Fruit fly (Drosophila melanogaster) whole organism, embryonic: ENCODE results near the gene CG11839.

Source experiments
- Asciz ChIP-seq: fragments of 200-800 bp; sonication (Bioruptor generic); optimal IDR thresholded peaks from 2 replicates; lab custom pipeline; 2017; ENCODE audit warnings: missing biosample characterization, mild to moderate bottlenecking, missing genetic modification characterization, missing genetic modification reagents
- CG10321 ChIP-seq: fragments of 200-800 bp; sonication (Bioruptor generic); IDR thresholded peaks from 2 replicates; pipeline ENCODE4 v1.3.6; 2022; ENCODE audit warnings: missing biosample characterization, missing genetic modification characterization
- CG10431 ChIP-seq: fragments of 200-800 bp; sonication (Bioruptor generic); optimal IDR thresholded peaks from 3 replicates; lab custom pipeline; 2018; ENCODE audit warnings: missing biosample characterization, mild to moderate bottlenecking, missing genetic modification characterization
- CG10979 ChIP-seq: fragments of 200-800 bp; sonication (Bioruptor generic); optimal IDR thresholded peaks from 2 replicates; lab custom pipeline; 2018; ENCODE audit warnings: missing biosample characterization, mild to moderate bottlenecking, missing genetic modification characterization, moderate library complexity
- CG11398 ChIP-seq: fragments of 200-800 bp; sonication (Bioruptor generic); optimal IDR thresholded peaks from 2 replicates; lab custom pipeline; 2016; ENCODE audit warnings: missing biosample characterization, missing genetic modification characterization
- CG11560 ChIP-seq: fragments of 200-800 bp; sonication (Bioruptor generic); IDR thresholded peaks from 3 replicates; pipeline ENCODE4 v1.3.6; 2022; ENCODE audit warnings: missing biosample characterization, missing genetic modification characterization
- CG11696 ChIP-seq: fragments of 200-800 bp; sonication (Bioruptor generic); IDR thresholded peaks from 2 replicates; pipeline ENCODE4 v1.3.6; 2022; ENCODE audit warnings: missing biosample characterization, missing genetic modification characterization
- CG11723 ChIP-seq: fragments of 200-800 bp; sonication (Bioruptor generic); optimal IDR thresholded peaks from 2 replicates; lab custom pipeline; 2017; ENCODE audit warnings: missing biosample characterization, mild to moderate bottlenecking, missing genetic modification characterization
- CG1233 ChIP-seq: fragments of 200-800 bp; sonication (Bioruptor generic); optimal IDR thresholded peaks from 4 replicates; lab custom pipeline; 2018; ENCODE audit warnings: missing biosample characterization, mild to moderate bottlenecking, missing genetic modification characterization
- CG12391 ChIP-seq: fragments of 200-800 bp; sonication (Bioruptor generic); optimal IDR thresholded peaks from 3 replicates; lab custom pipeline; 2018; ENCODE audit warnings: missing biosample characterization, mild to moderate bottlenecking, missing genetic modification characterization, moderate library complexity
- CG12744 ChIP-seq: fragments of 200-800 bp; sonication (Bioruptor generic); optimal IDR thresholded peaks from 2 replicates; lab custom pipeline; 2016; ENCODE audit warnings: missing biosample characterization, missing genetic modification characterization
- CG13296 ChIP-seq: fragments of 200-800 bp; sonication (Bioruptor generic); optimal IDR thresholded peaks from 3 replicates; lab custom pipeline; 2018; ENCODE audit warnings: missing biosample characterization, mild to moderate bottlenecking, missing genetic modification characterization
- CG14965 ChIP-seq: fragments of 200-800 bp; sonication (Bioruptor generic); optimal IDR thresholded peaks from 2 replicates; lab custom pipeline; 2016; ENCODE audit warnings: missing biosample characterization, missing genetic modification characterization, borderline replicate concordance
- CG15514 ChIP-seq: fragments of 200-800 bp; sonication (Bioruptor generic); optimal IDR thresholded peaks from 3 replicates; lab custom pipeline; 2017; ENCODE audit warnings: missing biosample characterization, missing genetic modification characterization, mild to moderate bottlenecking, moderate library complexity, missing genetic modification reagents
- CG15601 ChIP-seq: fragments of 200-800 bp; sonication (Bioruptor generic); optimal IDR thresholded peaks from 3 replicates; lab custom pipeline; 2019; ENCODE audit warnings: missing biosample characterization, mild to moderate bottlenecking, missing genetic modification characterization, moderate library complexity
- CG15696 ChIP-seq: fragments of 200-800 bp; sonication (Bioruptor generic); optimal IDR thresholded peaks from 2 replicates; lab custom pipeline; 2019; ENCODE audit warnings: missing biosample characterization, mild to moderate bottlenecking, missing genetic modification characterization, moderate library complexity
- CG16815 ChIP-seq: fragments of 200-800 bp; sonication (Bioruptor generic); optimal IDR thresholded peaks from 3 replicates; lab custom pipeline; 2017; ENCODE audit warnings: missing biosample characterization, mild to moderate bottlenecking, missing genetic modification characterization
- CG16863 ChIP-seq: fragments of 200-800 bp; sonication (Bioruptor generic); optimal IDR thresholded peaks from 3 replicates; lab custom pipeline; 2016; ENCODE audit warnings: missing biosample characterization, missing genetic modification characterization
- CG17361 ChIP-seq: fragments of 200-800 bp; sonication (Bioruptor generic); IDR thresholded peaks from 3 replicates; pipeline ENCODE4 v1.3.6; 2022; ENCODE audit warnings: missing biosample characterization, missing genetic modification characterization
- CG18619 ChIP-seq: fragments of 200-800 bp; sonication (Bioruptor generic); optimal IDR thresholded peaks from 3 replicates; lab custom pipeline; 2017; ENCODE audit warnings: missing biosample characterization, mild to moderate bottlenecking, missing genetic modification characterization
- CG31224 ChIP-seq: fragments of 200-800 bp; sonication (Bioruptor generic); IDR thresholded peaks from 2 replicates; pipeline ENCODE4 v1.3.6; 2022; ENCODE audit warnings: missing biosample characterization, missing genetic modification characterization
- CG33213 ChIP-seq: fragments of 200-800 bp; sonication (Bioruptor generic); optimal IDR thresholded peaks from 3 replicates; lab custom pipeline; 2016; ENCODE audit warnings: missing biosample characterization, missing genetic modification characterization
- CG34376 ChIP-seq: fragments of 200-800 bp; sonication (Bioruptor generic); optimal IDR thresholded peaks from 2 replicates; lab custom pipeline; 2018; ENCODE audit warnings: missing biosample characterization, mild to moderate bottlenecking, missing genetic modification characterization
- CG8924 ChIP-seq: fragments of 200-800 bp; optimal IDR thresholded peaks from 3 replicates; lab custom pipeline; 2019; ENCODE audit warnings: missing biosample characterization, mild to moderate bottlenecking, missing genetic modification characterization, moderate library complexity
- CG9437 ChIP-seq: fragments of 200-800 bp; sonication (Bioruptor generic); optimal IDR thresholded peaks from 2 replicates; lab custom pipeline; 2018; ENCODE audit warnings: missing biosample characterization, mild to moderate bottlenecking, missing genetic modification characterization
- CoRest ChIP-seq: fragments of 200-800 bp; sonication (Bioruptor generic); optimal IDR thresholded peaks from 3 replicates; lab custom pipeline; 2018; ENCODE audit warnings: missing biosample characterization, mild to moderate bottlenecking, missing genetic modification characterization, moderate library complexity
- Fer1 ChIP-seq: fragments of 200-800 bp; sonication (Bioruptor generic); optimal IDR thresholded peaks from 2 replicates; lab custom pipeline; 2017; ENCODE audit warnings: missing biosample characterization, mild to moderate bottlenecking, missing genetic modification characterization
- Gug ChIP-seq: fragments of 200-800 bp; sonication (Bioruptor generic); IDR thresholded peaks from 4 replicates; pipeline ENCODE4 v1.3.6; 2022; ENCODE audit warnings: missing biosample characterization, missing genetic modification characterization
- H15 ChIP-seq: fragments of 200-800 bp; sonication (Bioruptor generic); IDR thresholded peaks from 3 replicates; pipeline ENCODE4 v1.3.6; 2022; ENCODE audit warnings: missing biosample characterization, missing genetic modification characterization
- Mrtf ChIP-seq: fragments of 200-800 bp; sonication (Bioruptor generic); IDR thresholded peaks from 3 replicates; pipeline ENCODE4 v1.3.6; 2022; ENCODE audit warnings: missing biosample characterization, missing genetic modification characterization
- Myb ChIP-seq: fragments of 200-800 bp; sonication (Bioruptor generic); optimal IDR thresholded peaks from 2 replicates; lab custom pipeline; 2016; ENCODE audit warnings: missing biosample characterization, missing genetic modification characterization
- NC2α ChIP-seq: fragments of 200-800 bp; sonication (Bioruptor generic); optimal IDR thresholded peaks from 2 replicates; lab custom pipeline; 2016; ENCODE audit warnings: missing biosample characterization, missing genetic modification characterization
- NC2β ChIP-seq: fragments of 200-800 bp; sonication (Bioruptor generic); optimal IDR thresholded peaks from 2 replicates; lab custom pipeline; 2016; ENCODE audit warnings: missing biosample characterization, missing genetic modification characterization
- Nf-YA ChIP-seq: fragments of 200-800 bp; sonication (Bioruptor generic); IDR thresholded peaks from 2 replicates; pipeline ENCODE4 v1.3.6; 2022; ENCODE audit warnings: missing biosample characterization, missing genetic modification characterization
- Ravus ChIP-seq: fragments of 200-800 bp; sonication (Bioruptor generic); IDR thresholded peaks from 2 replicates; pipeline ENCODE4 v1.3.6; 2022; ENCODE audit warnings: missing biosample characterization, missing genetic modification characterization
- Sin3A ChIP-seq: fragments of >200 bp; optimal IDR thresholded peaks from 2 replicates; lab custom pipeline; 2018
- Stat92E ChIP-seq, 3 experiments: fragments of >200 bp in 2 of 3; fragments of 200-800 bp in 1 of 3; sonication (Bioruptor generic) in 1 of 3; optimal IDR thresholded peaks; 2 replicates each; lab custom pipeline; 2017 to 2019; ENCODE audit warnings: missing biosample characterization in 3 of 3, missing genetic modification characterization in 3 of 3, mild to moderate bottlenecking in 1 of 3, moderate library complexity in 1 of 3
- Xbp1 ChIP-seq: fragments of 200-800 bp; sonication (Bioruptor generic); optimal IDR thresholded peaks from 3 replicates; lab custom pipeline; 2016; ENCODE audit warnings: missing biosample characterization, mild to moderate bottlenecking, missing genetic modification characterization
- ap ChIP-seq: fragments of 200-800 bp; sonication (Bioruptor generic); IDR thresholded peaks from 2 replicates; pipeline ENCODE4 v1.3.6; 2022; ENCODE audit warnings: missing biosample characterization, missing genetic modification characterization
- bab2 ChIP-seq: fragments of 200-800 bp; sonication (Bioruptor generic); optimal IDR thresholded peaks from 2 replicates; lab custom pipeline; 2016; ENCODE audit warnings: missing biosample characterization, missing genetic modification characterization
- br ChIP-seq: fragments of >200 bp; optimal IDR thresholded peaks from 2 replicates; lab custom pipeline; 2017
- cas ChIP-seq: fragments of 200-800 bp; sonication (Bioruptor generic); IDR thresholded peaks from 2 replicates; pipeline ENCODE4 v1.3.6; 2022; ENCODE audit warnings: missing biosample characterization, missing genetic modification characterization
- chif ChIP-seq, 2 experiments: fragments of 200-800 bp; sonication (Bioruptor generic); optimal IDR thresholded peaks; 3 replicates each; lab custom pipeline; 2016; ENCODE audit warnings: missing biosample characterization in 2 of 2, missing genetic modification characterization in 2 of 2
- dati ChIP-seq: fragments of 200-800 bp; sonication (Bioruptor generic); IDR thresholded peaks from 2 replicates; pipeline ENCODE4 v1.3.6; 2022; ENCODE audit warnings: missing biosample characterization, missing genetic modification characterization
- dpn ChIP-seq, 2 experiments: fragments of 200-800 bp; sonication (Bioruptor generic); optimal IDR thresholded peaks; 3 replicates each; lab custom pipeline; 2016; ENCODE audit warnings: missing biosample characterization in 2 of 2, missing genetic modification characterization in 2 of 2
- exex ChIP-seq: fragments of 200-800 bp; sonication (Bioruptor generic); optimal IDR thresholded peaks from 4 replicates; lab custom pipeline; 2018; ENCODE audit warnings: missing biosample characterization, mild to moderate bottlenecking, missing genetic modification characterization, moderate library complexity
- ken ChIP-seq: fragments of 200-800 bp; sonication (Bioruptor generic); IDR thresholded peaks from 3 replicates; pipeline ENCODE4 v1.3.6; 2022; ENCODE audit warnings: missing biosample characterization, missing genetic modification characterization
- odd ChIP-seq: fragments of 200-800 bp; sonication (Bioruptor generic); optimal IDR thresholded peaks from 2 replicates; lab custom pipeline; 2017; ENCODE audit warnings: missing biosample characterization, mild to moderate bottlenecking, missing genetic modification characterization
- pros ChIP-seq: fragments of 200-800 bp; sonication (Bioruptor generic); optimal IDR thresholded peaks from 3 replicates; lab custom pipeline; 2019; ENCODE audit warnings: missing biosample characterization, mild to moderate bottlenecking, missing genetic modification characterization, moderate library complexity
- tna ChIP-seq: fragments of 200-800 bp; sonication (Bioruptor generic); IDR thresholded peaks from 2 replicates; pipeline ENCODE4 v1.3.6; 2022; ENCODE audit warnings: missing biosample characterization, missing genetic modification characterization; ENCODE audit not compliant: partially characterized antibody
- zen ChIP-seq: fragments of 200-800 bp; sonication (Bioruptor generic); optimal IDR thresholded peaks from 3 replicates; lab custom pipeline; 2018; ENCODE audit warnings: missing biosample characterization, mild to moderate bottlenecking, missing genetic modification characterization, moderate library complexity

The CG11839 gene

DNA sequence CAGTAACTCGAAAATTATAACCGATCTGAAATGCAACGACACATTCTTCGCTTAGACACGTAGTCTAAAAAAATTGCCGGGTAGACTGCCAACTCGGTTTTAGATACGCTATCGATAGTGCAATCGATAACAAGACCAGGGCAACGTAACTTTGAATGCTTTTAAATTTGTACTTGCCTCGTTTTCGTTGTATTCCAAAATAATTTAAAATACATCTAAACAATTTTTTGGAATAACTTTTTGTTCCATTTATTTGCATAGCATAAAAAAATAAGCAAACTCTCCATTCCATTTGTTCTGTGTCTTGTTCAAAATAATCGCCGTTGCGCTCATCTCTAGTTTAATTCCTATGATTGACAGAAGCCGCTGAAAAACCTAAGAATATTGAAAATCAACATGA, at the start of gene CG11839, which contains the start of gene Stt3B (continued):
- TF ChIP-seq dati: no peak
- peak; percentile 73 for TF ChIP-seq Myb (GFP tag; lab: Kevin White, UChicago)
- peak; percentile 80 to 82 for TF ChIP-seq dpn (GFP tag; optimal IDR thresholded peaks at IDR 0.05; lab: Kevin White, UChicago)
- TF ChIP-seq Sin3A (lab: Kevin White, UChicago): peak; percentile 93
- TF ChIP-seq CG16815 (GFP tag; lab: Kevin White, UChicago): no peak
- no peak for TF ChIP-seq exex (tag; lab: Kevin White, UChicago)
- TF ChIP-seq CG12391 (tag; lab: Kevin White, UChicago): peak; percentile 84
- TF ChIP-seq CG11696 (GFP tag; lab: Robert Waterston, UW): no peak
- peak; percentile 66; the same call in 3 of the 4 replicates for TF ChIP-seq Gug (GFP tag; lab: Robert Waterston, UW)
- TF ChIP-seq CG10431 (GFP tag; lab: Kevin White, UChicago): peak; percentile 27
- peak; percentile 67 for TF ChIP-seq CG8924 (tag; lab: Kevin White, UChicago)
- TF ChIP-seq CG33213 (GFP tag; lab: Kevin White, UChicago): peak; percentile 69
- TF ChIP-seq CG16863 (GFP tag; lab: Kevin White, UChicago): peak; percentile 49
- TF ChIP-seq H15 (GFP tag; lab: Robert Waterston, UW): no peak
- peak; percentile 21 for TF ChIP-seq CG1233
- TF ChIP-seq NC2α: no peak
- TF ChIP-seq CG12744 (GFP tag; lab: Kevin White, UChicago): peak; percentile 72
- peak; percentile 64 for TF ChIP-seq CG11398 (GFP tag; lab: Kevin White, UChicago)
- TF ChIP-seq tna (GFP tag; lab: Robert Waterston, UW): peak; percentile 76; the same call in 1 of the 2 replicates
- 0 out of 3 replicates have a peak, but pooled peaks have one; percentile 13 for TF ChIP-seq Mrtf (GFP tag; lab: Robert Waterston, UW)
- TF ChIP-seq CG18619 (GFP tag; lab: Kevin White, UChicago): no peak
- TF ChIP-seq Fer1 (GFP tag; lab: Kevin White, UChicago): peak; percentile 76
- TF ChIP-seq CG11560 (tag; lab: Robert Waterston, UW): no peak
- TF ChIP-seq zen: peak; percentile 48
- TF ChIP-seq Asciz (GFP tag; lab: Kevin White, UChicago): no peak
- peak; percentile 71 for TF ChIP-seq NC2β (GFP tag; lab: Kevin White, UChicago)
- TF ChIP-seq Ravus (GFP tag; lab: Robert Waterston, UW): no peak
- TF ChIP-seq CG14965: no peak
- peak; percentile 55 to 82 for TF ChIP-seq chif (GFP tag; optimal IDR thresholded peaks at IDR 0.05; lab: Kevin White, UChicago)
- TF ChIP-seq Nf-YA (GFP tag; lab: Robert Waterston, UW): peak; percentile 66
- TF ChIP-seq Stat92E (GFP tag; optimal IDR thresholded peaks at IDR 0.05; lab: Kevin White, UChicago): peak in 1 of 3 experiments; percentile 33
- peak; percentile 70 for TF ChIP-seq CG15514 (GFP tag; lab: Kevin White, UChicago)
- peak; percentile 29 for TF ChIP-seq CG34376 (GFP tag; lab: Kevin White, UChicago)
- no peak for TF ChIP-seq CG11723
- no peak for TF ChIP-seq CoRest (tag; lab: Kevin White, UChicago)
- no peak for TF ChIP-seq pros (GFP tag; lab: Kevin White, UChicago)
- TF ChIP-seq CG15601: peak; percentile 72
- no peak for TF ChIP-seq br (lab: Kevin White, UChicago)
- peak; percentile 95 for TF ChIP-seq Xbp1 (GFP tag; lab: Kevin White, UChicago)
- TF ChIP-seq cas: peak; percentile 10; the same call in 1 of the 2 replicates
- TF ChIP-seq odd: no peak
- peak; percentile 58; the same call in 2 of the 3 replicates for TF ChIP-seq ken (GFP tag; lab: Robert Waterston, UW)
- TF ChIP-seq bab2 (GFP tag; lab: Kevin White, UChicago): peak; percentile 72
- peak; percentile 69 for TF ChIP-seq CG13296 (GFP tag; lab: Kevin White, UChicago)
- TF ChIP-seq ap (GFP tag; lab: Robert Waterston, UW): no peak
- no peak for TF ChIP-seq CG10321 (GFP tag; lab: Robert Waterston, UW)
- TF ChIP-seq CG15696: peak; percentile 58
- TF ChIP-seq CG31224 (GFP tag; lab: Robert Waterston, UW): no peak
- no peak; the same call in 1 of the 3 replicates for TF ChIP-seq CG17361
- peak; percentile 71 for TF ChIP-seq CG9437 (GFP tag; lab: Kevin White, UChicago)
- TF ChIP-seq CG10979: peak; percentile 68
